Worm (Caenorhabditis elegans): ENCODE data around the gene rpl-10.

rpl-10 gene

DNA sequence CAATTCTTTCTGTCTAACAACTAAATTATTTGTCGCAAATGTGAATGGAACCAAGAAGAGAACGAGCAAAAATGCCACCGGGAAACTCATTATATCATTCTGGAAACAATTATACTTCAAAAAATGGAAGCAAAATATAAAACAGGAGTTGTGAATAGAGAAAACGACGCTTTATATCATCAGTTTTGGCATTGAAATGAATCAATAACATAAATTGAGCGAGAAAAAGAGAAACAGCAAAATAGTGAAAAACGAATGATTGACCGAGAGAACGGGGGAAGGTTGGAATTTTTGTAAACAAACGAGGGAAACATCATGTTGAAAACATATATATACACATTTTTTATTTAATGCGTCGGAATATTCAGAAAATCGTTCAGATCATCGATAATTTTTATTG lies 6.9 kb upstream of the rpl-10 start, which contains the start of gene ctns-1:
ctns-1 (minus strand) TSS at position 101 of the 400 bp plus-strand sequence.
- no peak for TF ChIP-seq hlh-1 (tag; optimal IDR thresholded peaks at IDR 0.05)
- no peak for TF ChIP-seq lin-13 (tag; optimal IDR thresholded peaks at IDR 0.05)
- no peak for TF ChIP-seq lin-32 (GFP tag; optimal IDR thresholded peaks at IDR 0.05)
- TF ChIP-seq sptf-1 (tag; optimal IDR thresholded peaks at IDR 0.05): no peak
- TF ChIP-seq ceh-83 (GFP tag; optimal IDR thresholded peaks at IDR 0.05): no peak
- TF ChIP-seq bed-3 (GFP tag; optimal IDR thresholded peaks at IDR 0.05): no peak

DNA sequence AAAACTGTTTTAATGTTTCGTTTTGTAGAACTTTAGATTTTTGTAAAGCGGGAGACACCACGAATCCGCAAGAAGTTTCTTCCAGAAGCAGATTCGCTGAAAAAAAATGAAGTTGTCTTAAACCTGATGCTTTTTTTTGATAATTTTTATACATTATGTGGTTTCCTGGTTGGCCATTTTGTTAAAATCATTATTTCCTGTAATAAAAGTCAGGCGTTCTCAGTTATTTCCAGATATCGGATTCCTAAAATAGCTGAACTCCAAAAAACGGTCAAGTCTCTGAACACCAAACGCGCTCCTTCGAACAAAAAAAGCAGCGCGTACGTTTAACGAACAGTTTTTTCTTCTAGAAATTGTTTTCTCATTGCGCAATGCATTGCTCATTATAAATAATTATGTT lies 6.3 kb upstream of the rpl-10 start:
- TF ChIP-seq lsy-2 (tag; optimal IDR thresholded peaks at IDR 0.05) (peak; percentile 10), sptf-1 (tag; optimal IDR thresholded peaks at IDR 0.05) (peak; percentile 64), ham-2 (GFP tag; optimal IDR thresholded peaks at IDR 0.05) (no peak), zip-8 (tag; optimal IDR thresholded peaks at IDR 0.05) (peak; percentile 47), nhr-237 (tag; optimal IDR thresholded peaks at IDR 0.05) (peak; percentile 67), ces-1 (GFP tag; optimal IDR thresholded peaks at IDR 0.05) (peak; percentile 46), unc-62 (GFP tag; optimal IDR thresholded peaks at IDR 0.05) (no peak)

DNA sequence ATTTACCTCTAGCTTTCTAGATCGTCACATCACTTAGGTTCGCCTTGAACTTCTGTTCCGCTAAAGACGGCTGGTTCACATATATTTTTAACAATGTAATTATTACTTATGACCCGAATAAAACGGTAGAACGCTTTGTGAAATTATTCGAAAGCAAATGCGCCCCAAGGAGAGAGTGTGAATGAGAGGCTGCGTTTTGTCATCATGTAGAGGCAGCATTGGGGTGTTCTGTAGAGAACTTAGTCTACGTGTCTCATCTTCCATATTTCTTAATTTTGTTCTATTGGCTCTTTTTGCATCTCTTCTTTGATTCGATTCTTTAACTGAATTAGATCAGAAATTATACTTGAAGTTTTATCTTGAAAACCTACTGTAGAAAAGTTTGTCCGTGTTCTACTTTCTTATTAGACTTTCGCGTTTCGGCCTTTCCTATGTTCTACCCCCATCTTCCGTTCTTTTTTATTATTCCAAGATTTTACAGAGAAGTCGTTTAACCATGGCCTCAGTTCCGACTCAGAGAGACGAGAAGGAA lies 5.6 kb upstream of the rpl-10 start, which contains the start of gene cdc-48.2:
cdc-48.2 (plus strand) TSS at position 482 of the 532 bp plus-strand sequence.
- TF ChIP-seq elt-3 (tag; optimal IDR thresholded peaks at IDR 0.05): no peak
- peak; percentile 2 for TF ChIP-seq ceh-83 (GFP tag; optimal IDR thresholded peaks at IDR 0.05)

DNA sequence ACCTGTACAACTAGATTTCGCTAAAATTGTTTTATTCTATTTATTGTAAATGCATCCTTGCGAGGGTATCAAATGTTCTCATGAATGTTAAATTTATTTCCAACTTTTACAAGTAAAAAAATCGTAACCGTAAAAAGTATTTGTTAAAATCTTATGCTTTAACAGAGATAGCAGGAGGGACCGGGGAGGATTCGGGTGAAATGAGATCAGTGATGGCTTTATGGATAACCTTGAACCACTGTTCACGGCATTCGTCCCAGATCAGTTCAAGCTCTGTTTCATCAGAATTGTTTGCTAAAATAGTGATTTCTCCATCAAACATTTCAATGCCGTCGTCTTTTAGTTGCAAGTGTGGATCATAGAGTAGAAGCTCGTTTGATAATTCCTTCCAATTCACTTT lies 2.5 kb upstream of the rpl-10 start:
- TF ChIP-seq blmp-1 (tag; optimal IDR thresholded peaks at IDR 0.05) (no peak), unc-62 (GFP tag; optimal IDR thresholded peaks at IDR 0.05) (no peak), nhr-12 (tag; optimal IDR thresholded peaks at IDR 0.05) (no peak), ham-2 (GFP tag; optimal IDR thresholded peaks at IDR 0.05) (no peak), mls-2 (tag; optimal IDR thresholded peaks at IDR 0.05) (no peak), ces-1 (GFP tag; optimal IDR thresholded peaks at IDR 0.05) (no peak), unc-39 (tag; optimal IDR thresholded peaks at IDR 0.05) (no peak), hlh-1 (tag; optimal IDR thresholded peaks at IDR 0.05) (no peak), zip-8 (tag; optimal IDR thresholded peaks at IDR 0.05) (no peak), sem-2 (GFP tag; optimal IDR thresholded peaks at IDR 0.05) (no peak), lin-13 (tag; optimal IDR thresholded peaks at IDR 0.05) (no peak), sptf-1 (tag; optimal IDR thresholded peaks at IDR 0.05) (no peak), nhr-237 (tag; optimal IDR thresholded peaks at IDR 0.05) (no peak), unc-120 (tag; optimal IDR thresholded peaks at IDR 0.05; ENCODE audit: poor library complexity, severe bottlenecking) (no peak), ztf-11 (tag; optimal IDR thresholded peaks at IDR 0.05) (no peak), ceh-83 (GFP tag; optimal IDR thresholded peaks at IDR 0.05) (no peak), mab-5 (tag; optimal IDR thresholded peaks at IDR 0.05) (no peak)

DNA sequence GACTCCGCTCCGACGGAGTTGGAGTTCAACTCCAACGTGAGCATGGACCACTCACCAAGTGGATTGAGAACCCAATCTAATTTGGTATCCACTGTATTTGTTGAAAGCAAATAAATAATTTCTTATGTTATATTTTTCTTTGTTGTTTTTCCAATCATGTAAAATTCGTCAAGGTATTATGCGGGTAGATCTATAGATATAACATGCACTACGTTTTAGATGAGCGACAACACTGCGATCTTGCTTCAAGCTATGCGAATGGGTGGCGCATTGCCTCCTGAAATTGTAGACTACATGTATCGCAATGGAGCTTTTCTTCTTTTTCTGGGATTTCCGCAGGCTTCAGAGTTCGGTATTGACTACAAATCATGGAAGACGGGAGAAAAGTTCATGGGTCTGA lies 862 bp downstream of the rpl-10 start, which contains the start of gene F10B5.2:
F10B5.2 (plus strand) TSS at position 220 of the 400 bp plus-strand sequence.
- TF ChIP-seq flh-1 (GFP tag; optimal IDR thresholded peaks at IDR 0.05) (no peak), nhr-76 (tag; optimal IDR thresholded peaks at IDR 0.05) (no peak)

DNA sequence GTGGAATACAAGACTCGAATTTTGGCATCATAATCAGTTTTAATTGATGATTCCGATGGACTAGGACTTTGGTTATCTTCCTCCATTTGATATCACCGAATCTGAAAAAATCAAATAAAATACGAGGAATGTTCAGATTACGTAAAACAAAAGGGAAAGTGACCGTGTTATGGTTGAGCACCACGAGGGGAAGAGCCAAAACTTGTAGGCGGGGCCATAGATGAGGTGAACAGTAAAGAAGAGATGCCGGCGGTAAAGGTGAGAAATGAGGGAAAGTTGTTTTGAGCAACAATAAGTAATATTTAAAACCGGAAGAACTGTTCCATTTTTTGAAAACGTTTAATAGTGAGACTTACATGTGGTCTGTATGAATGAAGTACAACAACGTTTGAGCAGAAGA lies 6.2 kb downstream of the rpl-10 start, which contains the start of gene F10B5.3:
F10B5.3 (minus strand) TSS at position 101 of the 400 bp plus-strand sequence.
- TF ChIP-seq M03D4.4 (tag; optimal IDR thresholded peaks at IDR 0.05) (no peak), sem-2 (GFP tag; optimal IDR thresholded peaks at IDR 0.05) (no peak), unc-62 (GFP tag; optimal IDR thresholded peaks at IDR 0.05) (no peak), sptf-1 (tag; optimal IDR thresholded peaks at IDR 0.05) (no peak), lin-13 (tag; optimal IDR thresholded peaks at IDR 0.05) (no peak), elt-1 (tag; optimal IDR thresholded peaks at IDR 0.05; ENCODE audit: borderline replicate concordance, insufficient read depth) (no peak), blmp-1 (tag; optimal IDR thresholded peaks at IDR 0.05) (no peak), lsy-2 (tag; optimal IDR thresholded peaks at IDR 0.05) (no peak), lin-32 (GFP tag; optimal IDR thresholded peaks at IDR 0.05) (no peak), ces-1 (GFP tag; optimal IDR thresholded peaks at IDR 0.05) (no peak), nhr-12 (tag; optimal IDR thresholded peaks at IDR 0.05) (no peak), hlh-1 (tag; optimal IDR thresholded peaks at IDR 0.05) (no peak), drap-1 (GFP tag; optimal IDR thresholded peaks at IDR 0.05) (no peak), elt-3 (tag; optimal IDR thresholded peaks at IDR 0.05) (no peak), nhr-237 (tag; optimal IDR thresholded peaks at IDR 0.05) (no peak), bed-3 (GFP tag; optimal IDR thresholded peaks at IDR 0.05) (no peak), pha-4 (tag; optimal IDR thresholded peaks at IDR 0.05) (no peak), unc-39 (tag; optimal IDR thresholded peaks at IDR 0.05) (no peak), nhr-28 (tag; optimal IDR thresholded peaks at IDR 0.05) (no peak)

Measured in whole organism, mixed stage, embryonic.